Fruit fly (Drosophila melanogaster) whole organism, pupa: ENCODE results near the gene CG2901.
"Not testable (repeated sequence)": the region's sequence is repeated elsewhere in the genome, so short reads cannot be mapped to it uniquely, and the experiment has no call there.

Experiments
- CG10348 ChIP-seq: fragments of 200-800 bp; sonication (Bioruptor generic); IDR thresholded peaks from 2 replicates; pipeline ENCODE4 v1.3.6; 2022; ENCODE audit warnings: missing biosample characterization, missing genetic modification characterization
- CG12605 ChIP-seq: fragments of 200-800 bp; sonication (Bioruptor generic); IDR thresholded peaks from 2 replicates; pipeline ENCODE4 v1.3.6; 2022; ENCODE audit warnings: missing biosample characterization, missing genetic modification characterization
- CG13204 ChIP-seq: fragments of 200-800 bp; sonication (Bioruptor generic); optimal IDR thresholded peaks from 2 replicates; lab custom pipeline; 2018; ENCODE audit warnings: missing biosample characterization, mild to moderate bottlenecking, missing genetic modification characterization, moderate library complexity
- CG14655 ChIP-seq: fragments of 200-800 bp; sonication (Bioruptor generic); optimal IDR thresholded peaks from 3 replicates; lab custom pipeline; 2017; ENCODE audit warnings: mild to moderate bottlenecking, missing biosample characterization, missing genetic modification reagents, missing genetic modification characterization
- CG15710 ChIP-seq: fragments of 200-800 bp; sonication (Bioruptor generic); optimal IDR thresholded peaks from 2 replicates; lab custom pipeline; 2018; ENCODE audit warnings: missing biosample characterization, mild to moderate bottlenecking, missing genetic modification characterization, moderate library complexity
- CG17806 ChIP-seq: fragments of 200-800 bp; sonication (Bioruptor generic); optimal IDR thresholded peaks from 2 replicates; lab custom pipeline; 2018; ENCODE audit warnings: missing biosample characterization, mild to moderate bottlenecking, missing genetic modification characterization, moderate library complexity
- CG32121 ChIP-seq: fragments of 200-800 bp; sonication (Bioruptor generic); IDR thresholded peaks from 2 replicates; pipeline ENCODE4 v1.3.6; 2022; ENCODE audit warnings: missing biosample characterization, missing genetic modification characterization
- CG34367 ChIP-seq: fragments of 200-800 bp; sonication (Bioruptor generic); optimal IDR thresholded peaks from 2 replicates; lab custom pipeline; 2018; ENCODE audit warnings: missing biosample characterization, mild to moderate bottlenecking, missing genetic modification characterization
- CG4496 ChIP-seq: fragments of 200-800 bp; sonication (Bioruptor generic); IDR thresholded peaks from 3 replicates; pipeline ENCODE4 v1.3.6; 2022; ENCODE audit warnings: missing biosample characterization, missing genetic modification characterization
- CG8159 ChIP-seq: fragments of 200-800 bp; sonication (Bioruptor generic); optimal IDR thresholded peaks from 3 replicates; lab custom pipeline; 2018; ENCODE audit warnings: missing biosample characterization, mild to moderate bottlenecking, missing genetic modification characterization, moderate library complexity
- CG8301 ChIP-seq: fragments of 200-800 bp; sonication (Bioruptor generic); optimal IDR thresholded peaks from 2 replicates; lab custom pipeline; 2018; ENCODE audit warnings: missing biosample characterization, mild to moderate bottlenecking, missing genetic modification characterization
- CG9948 ChIP-seq: fragments of 200-800 bp; sonication (Bioruptor generic); optimal IDR thresholded peaks from 2 replicates; lab custom pipeline; 2018; ENCODE audit warnings: missing biosample characterization, mild to moderate bottlenecking, missing genetic modification characterization, moderate library complexity
- D1 ChIP-seq: fragments of 200-800 bp; sonication (Bioruptor generic); optimal IDR thresholded peaks from 2 replicates; lab custom pipeline; 2018; ENCODE audit warnings: missing biosample characterization, mild to moderate bottlenecking, missing genetic modification characterization, moderate library complexity
- EcR ChIP-seq: fragments of 200-800 bp; sonication (Bioruptor generic); optimal IDR thresholded peaks from 3 replicates; lab custom pipeline; 2019; ENCODE audit warnings: missing biosample characterization, missing genetic modification characterization, mild to moderate bottlenecking, moderate library complexity, missing genetic modification reagents
- Ets98B ChIP-seq: fragments of 200-800 bp; sonication (Bioruptor generic); IDR thresholded peaks from 2 replicates; pipeline ENCODE4 v1.3.6; 2022; ENCODE audit warnings: missing biosample characterization, missing genetic modification characterization
- Pif1A ChIP-seq: fragments of 200-800 bp; sonication (Bioruptor generic); optimal IDR thresholded peaks from 3 replicates; lab custom pipeline; 2016; ENCODE audit warnings: missing biosample characterization, missing genetic modification characterization
- Pif1B ChIP-seq: fragments of 200-800 bp; sonication (Bioruptor generic); optimal IDR thresholded peaks from 3 replicates; lab custom pipeline; 2016; ENCODE audit warnings: missing biosample characterization, missing genetic modification characterization
- Snoo ChIP-seq: fragments of 200-800 bp; sonication (Bioruptor generic); optimal IDR thresholded peaks from 3 replicates; lab custom pipeline; 2017; ENCODE audit warnings: missing biosample characterization, mild to moderate bottlenecking, missing genetic modification characterization, inconsistent platforms
- fd96Ca ChIP-seq: fragments of 200-800 bp; sonication (Bioruptor generic); IDR thresholded peaks from 3 replicates; pipeline ENCODE4 v1.3.6; 2022; ENCODE audit warnings: missing biosample characterization, missing genetic modification characterization
- gl ChIP-seq: fragments of 200-800 bp; sonication (Bioruptor generic); optimal IDR thresholded peaks from 2 replicates; lab custom pipeline; 2018; ENCODE audit warnings: missing biosample characterization, mild to moderate bottlenecking, missing genetic modification characterization
- rn ChIP-seq: fragments of 200-800 bp; sonication (Bioruptor generic); IDR thresholded peaks from 2 replicates; pipeline ENCODE4 v1.3.6; 2022; ENCODE audit warnings: missing biosample characterization, missing genetic modification characterization

CG2901 gene

dm6 chrX:3789284-3789683 is 38.7 kb upstream of the CG2901 start:
- TF ChIP-seq Ets98B (GFP tag; lab: Robert Waterston, UW) (no peak), Pif1A (no peak), CG12605 (GFP tag; lab: Robert Waterston, UW) (no peak), CG10348 (GFP tag; lab: Robert Waterston, UW) (no peak), CG8301 (tag; lab: Kevin White, UChicago) (no peak), CG34367 (tag; lab: Kevin White, UChicago) (no peak)

dm6 chrX:3789769-3790168 is 38.2 kb upstream of the CG2901 start, which contains the start of gene HIP-R:
Gene HIP-R (plus strand): TSS chrX:3789969.
- TF ChIP-seq CG14655 (GFP tag; lab: Kevin White, UChicago); CG4496 (GFP tag; lab: Robert Waterston, UW); CG32121: not testable (repeated sequence)

- not testable (repeated sequence) for TF ChIP-seq Pif1A; Ets98B (GFP tag; lab: Robert Waterston, UW); CG14655 (GFP tag; lab: Kevin White, UChicago)
Observed at dm6 chrX:3792923-3793322, 35.1 kb upstream of the CG2901 start, which contains the start of gene Crg-1. Gene Crg-1 (plus strand): TSS chrX:3793223.

dm6 chrX:3798919-3799318 is 29.1 kb upstream of the CG2901 start, which contains the start of gene HIP:
Gene HIP (plus strand): TSS chrX:3799150.
- TF ChIP-seq CG9948 (tag; lab: Kevin White, UChicago); Snoo (tag; lab: Kevin White, UChicago); CG12605 (GFP tag; lab: Robert Waterston, UW): not testable (repeated sequence)

- not testable (repeated sequence) for TF ChIP-seq CG13204 (GFP tag; lab: Kevin White, UChicago); CG32121; fd96Ca
- TF ChIP-seq, all 21 proteins: peak for 0; not testable (repeated sequence) for 21
Observed at dm6 chrX:3802016-3802415, 26.0 kb upstream of the CG2901 start, which contains the start of gene fd3F. Gene fd3F (plus strand): TSS chrX:3802316.

- TF ChIP-seq CG15710 (tag; lab: Kevin White, UChicago) (no peak), EcR (GFP tag; lab: Kevin White, UChicago) (no peak)
Observed at dm6 chrX:3808467-3808866, 19.5 kb upstream of the CG2901 start.

- TF ChIP-seq CG8301 (tag; lab: Kevin White, UChicago), result no peak
- TF ChIP-seq, all 21 proteins: peak for 0
Observed at dm6 chrX:3809085-3809484, 18.9 kb upstream of the CG2901 start.

- TF ChIP-seq CG34367 (tag; lab: Kevin White, UChicago) (no peak), gl (tag; lab: Kevin White, UChicago) (no peak), CG14655 (GFP tag; lab: Kevin White, UChicago) (no peak), Snoo (tag; lab: Kevin White, UChicago) (no peak), CG17806 (no peak), Ets98B (GFP tag; lab: Robert Waterston, UW) (peak; percentile 36; the same call in 1 of the 2 replicates), fd96Ca (peak; percentile 49; the same call in 1 of the 3 replicates), CG4496 (GFP tag; lab: Robert Waterston, UW) (0 out of 3 replicates have a peak, but pooled peaks have one; percentile 31), CG12605 (GFP tag; lab: Robert Waterston, UW) (no peak), Pif1B (peak; percentile 29), CG32121 (peak; percentile 17; the same call in 1 of the 2 replicates), CG9948 (tag; lab: Kevin White, UChicago) (no peak), EcR (GFP tag; lab: Kevin White, UChicago) (peak; percentile 12), Pif1A (no peak), D1 (tag; lab: Kevin White, UChicago) (no peak)
Observed at dm6 chrX:3811340-3811788, 16.6 kb upstream of the CG2901 start, which contains the start of gene ec. Gene ec (plus strand): TSS chrX:3811698.

- TF ChIP-seq D1 (tag; lab: Kevin White, UChicago) (no peak), CG8301 (tag; lab: Kevin White, UChicago) (no peak), Pif1B (no peak), CG15710 (tag; lab: Kevin White, UChicago) (no peak), Pif1A (no peak), rn (GFP tag; lab: Robert Waterston, UW) (no peak), CG17806 (no peak), EcR (GFP tag; lab: Kevin White, UChicago) (no peak), gl (tag; lab: Kevin White, UChicago) (no peak), fd96Ca (no peak), Ets98B (GFP tag; lab: Robert Waterston, UW) (no peak), CG14655 (GFP tag; lab: Kevin White, UChicago) (no peak), CG9948 (tag; lab: Kevin White, UChicago) (no peak), CG13204 (GFP tag; lab: Kevin White, UChicago) (no peak), CG32121 (no peak), CG4496 (GFP tag; lab: Robert Waterston, UW) (no peak), CG8159 (tag; lab: Kevin White, UChicago) (no peak), CG10348 (GFP tag; lab: Robert Waterston, UW) (no peak), CG34367 (tag; lab: Kevin White, UChicago) (no peak), CG12605 (GFP tag; lab: Robert Waterston, UW) (no peak)
Observed at dm6 chrX:3815663-3816062, 12.3 kb upstream of the CG2901 start.
